Worm (Caenorhabditis elegans) whole organism, young adult: Measurements from ENCODE around the gene cwn-1.

Source experiments
- F22D6.2 ChIP-seq: sonication (generic microtip); optimal IDR thresholded peaks from 2 replicates; lab custom pipeline; 2016; ENCODE audit warnings: mild to moderate bottlenecking, missing genetic modification characterization, missing compliant biosample characterization
- F33H1.4 ChIP-seq: fragments of 200-800 bp; sonication (Bioruptor generic); IDR thresholded peaks from 2 replicates; pipeline ENCODE4 v1.3.6; 2022; ENCODE audit warnings: missing genetic modification reagents, missing genetic modification characterization, missing compliant biosample characterization
- T07F8.4 ChIP-seq: sonication (generic microtip); optimal IDR thresholded peaks from 2 replicates; lab custom pipeline; 2016; ENCODE audit warnings: mild to moderate bottlenecking, missing genetic modification characterization, moderate library complexity, missing compliant biosample characterization
- die-1 ChIP-seq: sonication (generic microtip); optimal IDR thresholded peaks from 2 replicates; lab custom pipeline; 2016; ENCODE audit warnings: missing genotype, mild to moderate bottlenecking, missing genetic modification characterization, missing compliant biosample characterization
- pha-4 ChIP-seq: fragments of 150-350 bp; sonication (generic microtip); optimal IDR thresholded peaks from 2 replicates; lab custom pipeline; 2014; ENCODE audit warnings: missing biosample characterization, missing genetic modification reagents, missing genetic modification characterization
- tlf-1 ChIP-seq: fragments of 200-800 bp; sonication (Bioruptor generic); optimal IDR thresholded peaks from 2 replicates; lab custom pipeline; 2018; ENCODE audit warnings: mild to moderate bottlenecking, missing genetic modification characterization, missing compliant biosample characterization
- unc-62 ChIP-seq: fragments of 150-350 bp; optimal IDR thresholded peaks from 2 replicates; lab custom pipeline; 2014; ENCODE audit warnings: missing biosample characterization, missing genetic modification reagents, missing genetic modification characterization
- ztf-6 ChIP-seq: fragments of 200-800 bp; sonication (Bioruptor generic); IDR thresholded peaks from 2 replicates; pipeline ENCODE4 v1.3.6; 2022; ENCODE audit warnings: missing genetic modification reagents, missing genetic modification characterization, missing compliant biosample characterization

ce11 chrII:160561-161123 lies 27.2 kb upstream of the cwn-1 start:
- TF ChIP-seq T07F8.4 (tag; lab: Kevin White, UChicago) (no peak), tlf-1 (GFP tag; lab: Kevin White, UChicago) (no peak), F33H1.4 (GFP tag; lab: Robert Waterston, UW) (no peak), unc-62 (GFP tag; lab: Kevin White, UChicago) (no peak), F22D6.2 (no peak), ztf-6 (GFP tag; lab: Robert Waterston, UW) (no peak), pha-4 (tag; lab: Kevin White, UChicago) (no peak), die-1 (no peak)
